Fruit fly (Drosophila melanogaster): ENCODE results near the gene Qtzl.
"Not testable (repeated sequence)": the region's sequence is repeated elsewhere in the genome, so short reads cannot be mapped to it uniquely, and the experiment has no call there.

DNA sequence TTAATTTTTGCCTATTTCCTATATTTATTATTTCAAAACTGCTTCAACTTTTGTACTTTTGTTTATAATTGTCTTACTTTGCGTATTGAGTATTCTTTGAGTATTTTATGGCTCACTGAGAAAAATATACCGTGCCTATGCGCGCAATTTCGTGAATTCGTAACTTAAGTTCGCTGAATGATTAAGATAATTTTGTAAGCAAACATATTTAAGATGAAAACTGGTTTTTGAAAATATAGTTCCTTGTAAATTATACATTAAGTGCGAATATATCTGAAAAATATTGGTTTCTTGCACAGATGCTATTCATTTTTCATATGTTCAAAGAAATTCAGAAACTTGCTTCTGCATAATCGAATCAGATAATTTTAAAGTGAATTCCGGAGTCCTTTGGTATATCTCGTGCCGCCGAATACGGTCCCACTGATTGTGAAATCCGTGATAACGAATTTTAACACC, at the start of gene Qtzl, which contains the start of gene CG18789:
- TF ChIP-seq sv, br, usp (GFP tag; optimal IDR thresholded peaks at IDR 0.05): not testable (repeated sequence)
